Worm (Caenorhabditis elegans): ENCODE data around the gene rfs-1.

Gene rfs-1

ce11 chrIII:8249381-8249780 lies 23.1 kb downstream of the rfs-1 start, which contains the start of the genes C02F5.10 and C02F5.2:
C02F5.10 (minus strand) TSS chrIII:8249481.
C02F5.2 (plus strand) TSS chrIII:8249619.
- TF ChIP-seq ceh-82 (tag; optimal IDR thresholded peaks at IDR 0.05): no peak

DNA sequence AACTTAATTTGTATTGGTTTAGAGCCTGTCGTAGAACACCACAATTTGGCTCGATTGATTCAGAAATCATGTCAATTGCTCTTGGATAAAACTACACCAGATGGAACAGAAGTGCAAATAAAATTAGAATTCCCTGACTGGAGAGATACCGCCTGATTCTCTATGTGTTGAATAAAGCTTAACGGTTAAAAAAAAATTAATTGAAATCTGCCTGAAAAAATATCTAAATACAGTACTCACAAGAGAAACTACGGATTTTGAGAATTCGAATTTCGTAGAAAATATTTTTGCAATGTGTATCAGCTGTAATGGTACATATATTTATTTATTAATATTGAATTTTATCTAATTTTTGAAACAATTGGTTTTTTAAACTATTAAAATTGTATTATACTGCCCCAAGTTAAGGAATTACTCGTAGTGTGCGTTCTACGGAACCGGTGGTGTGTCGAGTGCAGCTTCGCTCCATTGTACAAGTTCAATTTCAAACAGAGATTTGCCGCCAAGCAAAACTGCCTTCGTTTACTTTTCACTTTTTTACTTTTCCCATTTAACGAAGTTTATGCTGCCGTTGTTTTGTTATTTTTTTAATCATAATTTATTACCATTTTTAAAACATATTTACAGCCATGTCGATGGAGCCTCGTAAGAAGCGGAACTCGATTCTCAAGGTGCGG lies 23.9 kb downstream of the rfs-1 start, which contains the start of gene knl-1:
TSS of gene knl-1 (plus strand) at position 626 of the 677 bp plus-strand sequence.
- TF ChIP-seq elt-2 (tag; optimal IDR thresholded peaks at IDR 0.05): no peak
- TF ChIP-seq fos-1 (tag; optimal IDR thresholded peaks at IDR 0.05): no peak
- TF ChIP-seq vab-15 (tag; optimal IDR thresholded peaks at IDR 0.05): peak; percentile 17
- no peak for TF ChIP-seq pqm-1 (tag; optimal IDR thresholded peaks at IDR 0.05)
- TF ChIP-seq fkh-10 (GFP tag; optimal IDR thresholded peaks at IDR 0.05): no peak
- no peak for TF ChIP-seq C34B4.2 (tag; optimal IDR thresholded peaks at IDR 0.05)
- peak; percentile 77 to 94 for TF ChIP-seq lin-35 (GFP tag; optimal IDR thresholded peaks at IDR 0.05)
- TF ChIP-seq dsc-1 (tag; optimal IDR thresholded peaks at IDR 0.05): no peak
- no peak for TF ChIP-seq Y116A8C.19 (tag; optimal IDR thresholded peaks at IDR 0.05; ENCODE audit: borderline replicate concordance)
- peak; percentile 82 for TF ChIP-seq C16A3.4 (tag; optimal IDR thresholded peaks at IDR 0.05)
- TF ChIP-seq ceh-63 (GFP tag; optimal IDR thresholded peaks at IDR 0.05): no peak
- no peak for TF ChIP-seq tlp-1 (tag; optimal IDR thresholded peaks at IDR 0.05)
- no peak for TF ChIP-seq unc-86 (tag; optimal IDR thresholded peaks at IDR 0.05)
- TF ChIP-seq nhr-76 (tag; optimal IDR thresholded peaks at IDR 0.05): no peak
- peak; percentile 65 for TF ChIP-seq rnt-1 (tag; optimal IDR thresholded peaks at IDR 0.05)
- no peak for TF ChIP-seq nhr-12 (tag; optimal IDR thresholded peaks at IDR 0.05)
- peak in 1 of 3 experiments; percentile 61 for TF ChIP-seq ceh-82 (tag; optimal IDR thresholded peaks at IDR 0.05)
- peak; percentile 36 for TF ChIP-seq lir-3 (tag; optimal IDR thresholded peaks at IDR 0.05; ENCODE audit: poor library complexity)
- TF ChIP-seq zag-1 (tag; optimal IDR thresholded peaks at IDR 0.05): no peak
- no peak for TF ChIP-seq jun-1 (tag; optimal IDR thresholded peaks at IDR 0.05)
- no peak for TF ChIP-seq efl-3 (GFP tag; optimal IDR thresholded peaks at IDR 0.05)
- TF ChIP-seq unc-30 (tag; optimal IDR thresholded peaks at IDR 0.05): no peak
- peak; percentile 28 for TF ChIP-seq nhr-77 (tag; optimal IDR thresholded peaks at IDR 0.05)
- TF ChIP-seq grh-1 (GFP tag; IDR thresholded peaks at IDR 0.05): no peak
- no peak for TF ChIP-seq alr-1 (tag; optimal IDR thresholded peaks at IDR 0.05; ENCODE audit: borderline replicate concordance)
- peak; percentile 84 to 91 for TF ChIP-seq efl-1 (optimal IDR thresholded peaks at IDR 0.05)
- peak; percentile 83 to 97 for TF ChIP-seq efl-1 (GFP tag; optimal IDR thresholded peaks at IDR 0.05 in 1 of 2)
- TF ChIP-seq unc-62 (GFP tag; optimal IDR thresholded peaks at IDR 0.05): no peak
- peak; percentile 49 for TF ChIP-seq lin-13 (GFP tag; optimal IDR thresholded peaks at IDR 0.05)
- TF ChIP-seq ztf-11 (tag; optimal IDR thresholded peaks at IDR 0.05): no peak
- no peak; the same call in 1 of the 2 replicates for TF ChIP-seq isw-1 (GFP tag; IDR thresholded peaks at IDR 0.05)
- no peak for TF ChIP-seq ceh-90 (tag; optimal IDR thresholded peaks at IDR 0.05)
- no peak for TF ChIP-seq nhr-19 (GFP tag; conservative IDR thresholded peaks at IDR 0.05)
- peak; percentile 17 for TF ChIP-seq swsn-7 (tag; optimal IDR thresholded peaks at IDR 0.05)
- TF ChIP-seq tbx-2 (tag; optimal IDR thresholded peaks at IDR 0.05): no peak
- no peak for TF ChIP-seq pax-3 (tag; optimal IDR thresholded peaks at IDR 0.05)
- no peak for TF ChIP-seq ama-1 (optimal IDR thresholded peaks at IDR 0.05)
- TF ChIP-seq lsy-2 (tag; optimal IDR thresholded peaks at IDR 0.05): peak; percentile 28 to 82
- TF ChIP-seq nhr-90 (tag; optimal IDR thresholded peaks at IDR 0.05; ENCODE audit: poor library complexity): peak; percentile 25
- TF ChIP-seq sup-37 (GFP tag; optimal IDR thresholded peaks at IDR 0.05): no peak
- peak; percentile 74 for TF ChIP-seq lin-15B (tag; optimal IDR thresholded peaks at IDR 0.05)
- peak; percentile 27 for TF ChIP-seq nhr-20 (tag; optimal IDR thresholded peaks at IDR 0.05)
- peak; percentile 36 for TF ChIP-seq skn-1 (tag; optimal IDR thresholded peaks at IDR 0.05)
- TF ChIP-seq nhr-11 (tag; optimal IDR thresholded peaks at IDR 0.05): no peak
- TF ChIP-seq mef-2 (tag; optimal IDR thresholded peaks at IDR 0.05): no peak
- peak; percentile 42 for TF ChIP-seq F16B12.6 (tag; optimal IDR thresholded peaks at IDR 0.05)
- TF ChIP-seq fkh-4 (tag; optimal IDR thresholded peaks at IDR 0.05; ENCODE audit: borderline replicate concordance): peak; percentile 5
- no peak for TF ChIP-seq nhr-84 (tag; optimal IDR thresholded peaks at IDR 0.05)
- peak; percentile 46 for TF ChIP-seq lin-14 (GFP tag; optimal IDR thresholded peaks at IDR 0.05)
- no peak for TF ChIP-seq mdl-1 (tag; optimal IDR thresholded peaks at IDR 0.05)

Data from whole organism, L1 larva.